Worm (Caenorhabditis elegans) whole organism, midembryonic: ENCODE results near the gene cyp-42A1.

ENCODE experiments used
- T22C8.4 ChIP-seq: fragments of 200-800 bp; sonication (Bioruptor generic); IDR thresholded peaks from 2 replicates; pipeline ENCODE4 v1.3.6; 2022; ENCODE audit warnings: missing genetic modification characterization, missing compliant biosample characterization
- cog-1 ChIP-seq: sonication (generic microtip); optimal IDR thresholded peaks from 2 replicates; lab custom pipeline; 2016; ENCODE audit warnings: missing genetic modification characterization, missing compliant biosample characterization
- flt-1 ChIP-seq: fragments of 200-800 bp; sonication (Bioruptor generic); IDR thresholded peaks from 2 replicates; pipeline ENCODE4 v1.3.6; 2022; ENCODE audit warnings: missing genetic modification characterization, missing compliant biosample characterization
- klf-2 ChIP-seq: fragments of 200-800 bp; sonication (Bioruptor generic); conservative IDR thresholded peaks from 2 replicates; pipeline ENCODE4 v1.3.6; 2022; ENCODE audit warnings: missing genetic modification reagents, missing genetic modification characterization, missing compliant biosample characterization
- tab-1 ChIP-seq: fragments of 200-800 bp; sonication (Bioruptor generic); IDR thresholded peaks from 2 replicates; pipeline ENCODE4 v1.3.6; 2022; ENCODE audit warnings: missing genetic modification characterization, missing compliant biosample characterization

DNA sequence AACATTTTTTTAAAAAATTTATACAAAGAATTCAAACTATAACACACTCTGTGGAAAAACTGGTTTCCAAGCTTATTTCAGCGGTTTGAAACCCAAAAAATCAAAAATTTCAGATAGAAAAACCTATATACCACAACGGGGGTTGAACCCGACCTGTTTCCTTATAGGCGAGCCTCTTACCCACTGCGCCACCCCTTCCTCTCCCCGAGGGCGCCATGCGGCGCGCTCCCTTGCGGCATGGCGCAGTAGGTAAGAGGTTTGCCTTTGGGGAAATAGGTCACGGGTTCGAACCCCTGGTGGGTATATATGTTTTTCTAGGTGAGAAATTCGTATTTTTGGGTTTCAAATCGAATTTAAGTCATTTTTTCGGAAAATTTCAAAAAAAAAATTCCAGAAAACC, 1.3 kb downstream of the cyp-42A1 start:
- no peak for TF ChIP-seq klf-2 (GFP tag; lab: Robert Waterston, UW)
- no peak for TF ChIP-seq cog-1 (tag; lab: Kevin White, UChicago)
- TF ChIP-seq flt-1 (GFP tag; lab: Robert Waterston, UW): no peak
- no peak for TF ChIP-seq tab-1 (GFP tag; lab: Robert Waterston, UW)
- TF ChIP-seq T22C8.4 (GFP tag; lab: Robert Waterston, UW): no peak
